Fruit fly (Drosophila melanogaster) whole organism, larva: Measurements from ENCODE around the gene scyl.

Experiments used
- noc ChIP-seq: fragments of 200-800 bp; sonication (Bioruptor generic); optimal IDR thresholded peaks from 3 replicates; lab custom pipeline; 2019; ENCODE audit warnings: missing biosample characterization, mild to moderate bottlenecking, missing genetic modification characterization, moderate library complexity

scyl gene

dm6 chr3L:11256147-11256971 is 4.3 kb downstream of the scyl start:
- peak; percentile 54 for TF ChIP-seq noc (tag; lab: Kevin White, UChicago)

- peak; percentile 62 for TF ChIP-seq noc (tag; lab: Kevin White, UChicago)
Measured at dm6 chr3L:11258392-11258791, 6.3 kb downstream of the scyl start.

- no peak for TF ChIP-seq noc (tag; lab: Kevin White, UChicago)
Measured at dm6 chr3L:11259759-11260158, 7.7 kb downstream of the scyl start.

- TF ChIP-seq noc (tag; lab: Kevin White, UChicago): peak; percentile 59
Measured at dm6 chr3L:11260275-11260734, 8.2 kb downstream of the scyl start.

- no peak for TF ChIP-seq noc (tag; lab: Kevin White, UChicago)
Measured at dm6 chr3L:11260737-11261455, 8.8 kb downstream of the scyl start.

dm6 chr3L:11261456-11262082 is 9.5 kb downstream of the scyl start:
- peak; percentile 86 for TF ChIP-seq noc (tag; lab: Kevin White, UChicago)

dm6 chr3L:11262159-11262558 is 10.1 kb downstream of the scyl start:
- TF ChIP-seq noc (tag; lab: Kevin White, UChicago): no peak

dm6 chr3L:11263985-11264384 is 11.9 kb downstream of the scyl start:
- no peak for TF ChIP-seq noc (tag; lab: Kevin White, UChicago)

- no peak for TF ChIP-seq noc (tag; lab: Kevin White, UChicago)
Measured at dm6 chr3L:11272243-11273012, 20.3 kb downstream of the scyl start.

- peak; percentile 14 for TF ChIP-seq noc (tag; lab: Kevin White, UChicago)
Measured at dm6 chr3L:11273013-11273343, 20.9 kb downstream of the scyl start.

- no peak for TF ChIP-seq noc (tag; lab: Kevin White, UChicago)
Measured at dm6 chr3L:11273444-11274141, 21.5 kb downstream of the scyl start.

dm6 chr3L:11274142-11274672 is 22.1 kb downstream of the scyl start:
- peak; percentile 18 for TF ChIP-seq noc (tag; lab: Kevin White, UChicago)

dm6 chr3L:11276020-11276419 is 23.9 kb downstream of the scyl start:
- no peak for TF ChIP-seq noc (tag; lab: Kevin White, UChicago)

dm6 chr3L:11278448-11279320 is 26.6 kb downstream of the scyl start:
- peak; percentile 32 for TF ChIP-seq noc (tag; lab: Kevin White, UChicago)
